Worm (Caenorhabditis elegans): Measurements from ENCODE around the gene nhr-41.

DNA sequence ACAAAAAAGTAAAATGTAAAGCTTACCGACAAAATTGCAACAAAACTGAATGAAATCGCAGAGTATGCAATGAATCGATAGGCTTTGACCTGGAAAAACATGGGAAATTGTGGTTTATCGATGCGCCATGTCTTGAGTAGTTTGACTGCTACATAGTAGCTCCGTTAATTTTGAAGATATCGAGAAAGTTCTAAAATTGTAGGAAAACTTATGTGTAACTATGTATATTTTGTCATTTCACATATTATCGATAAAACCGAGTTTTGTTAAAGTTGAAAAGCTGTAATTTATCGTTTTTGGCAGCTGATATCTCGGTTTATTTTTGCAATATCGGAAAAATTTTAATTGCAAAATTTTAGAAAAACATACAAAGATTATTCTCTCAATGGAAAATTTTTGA lies 26.9 kb upstream of the nhr-41 start, which contains the start of gene col-105:
- TF ChIP-seq nhr-10 (tag; optimal IDR thresholded peaks at IDR 0.05): no peak
- TF ChIP-seq mbf-1 (tag; optimal IDR thresholded peaks at IDR 0.05): no peak
- TF ChIP-seq ztf-4 (tag; optimal IDR thresholded peaks at IDR 0.05): no peak
- no peak for TF ChIP-seq zag-1 (tag; optimal IDR thresholded peaks at IDR 0.05)
- TF ChIP-seq mab-5 (tag; optimal IDR thresholded peaks at IDR 0.05): no peak
- TF ChIP-seq alr-1 (tag; optimal IDR thresholded peaks at IDR 0.05): no peak
- no peak for TF ChIP-seq elt-1 (tag; optimal IDR thresholded peaks at IDR 0.05)
- TF ChIP-seq nhr-77 (tag; optimal IDR thresholded peaks at IDR 0.05): no peak

Data from whole organism, L2 larva.